Worm (Caenorhabditis elegans): Measurements from ENCODE around the gene T24H10.1.

- TF ChIP-seq flt-1 (GFP tag; IDR thresholded peaks at IDR 0.05) (no peak), cog-1 (tag; optimal IDR thresholded peaks at IDR 0.05) (no peak), ref-1 (GFP tag; conservative IDR thresholded peaks at IDR 0.05) (no peak), ztf-23 (GFP tag; IDR thresholded peaks at IDR 0.05) (no peak), klf-2 (GFP tag; conservative IDR thresholded peaks at IDR 0.05) (no peak), T22C8.4 (GFP tag; IDR thresholded peaks at IDR 0.05) (no peak), tab-1 (GFP tag; IDR thresholded peaks at IDR 0.05) (no peak)
Measured at ce11 chrII:9064437-9064836, 34.7 kb upstream of the T24H10.1 start.
